Fruit fly (Drosophila melanogaster): ENCODE measurements around the gene stx.

Gene stx

dm6 chrX:10741754-10742577 lies 2.8 kb downstream of the stx start (continued):
- TF ChIP-seq pros (GFP tag; optimal IDR thresholded peaks at IDR 0.05) = peak; percentile 18
- TF ChIP-seq Trl (optimal IDR thresholded peaks at IDR 0.05) = peak; percentile 10 to 51
- TF ChIP-seq Trl (GFP tag; optimal IDR thresholded peaks at IDR 0.05) = no peak
- TF ChIP-seq Adf1 (GFP tag; IDR thresholded peaks at IDR 0.05) = no peak
- no peak for TF ChIP-seq fd64A (GFP tag; optimal IDR thresholded peaks at IDR 0.05)
- TF ChIP-seq slou (GFP tag; optimal IDR thresholded peaks at IDR 0.05) = no peak
- TF ChIP-seq Myb (GFP tag; optimal IDR thresholded peaks at IDR 0.05) = no peak
- no peak for TF ChIP-seq CG12104 (GFP tag; optimal IDR thresholded peaks at IDR 0.05)
- TF ChIP-seq CTCF (GFP tag; optimal IDR thresholded peaks at IDR 0.05) = no peak
- no peak for TF ChIP-seq schlank (tag; optimal IDR thresholded peaks at IDR 0.05)
- no peak for TF ChIP-seq unc-4 (GFP tag; IDR thresholded peaks at IDR 0.05; ENCODE audit: partially characterized antibody)
- TF ChIP-seq stwl (tag; optimal IDR thresholded peaks at IDR 0.05) = no peak
- TF ChIP-seq B-H1 (GFP tag; IDR thresholded peaks at IDR 0.05) = no peak
- peak; percentile 46; the same call in 1 of the 2 replicates for TF ChIP-seq Drgx (GFP tag; IDR thresholded peaks at IDR 0.05)
- no peak for TF ChIP-seq Ptx1 (GFP tag; IDR thresholded peaks at IDR 0.05)
- TF ChIP-seq CG14441 (GFP tag; IDR thresholded peaks at IDR 0.05) = no peak
- no peak for TF ChIP-seq BEAF-32 (GFP tag; optimal IDR thresholded peaks at IDR 0.05)
- no peak for TF ChIP-seq CG16863 (GFP tag; optimal IDR thresholded peaks at IDR 0.05)
- TF ChIP-seq cg (GFP tag; optimal IDR thresholded peaks at IDR 0.05) = peak; percentile 37
- peak; percentile 2 for TF ChIP-seq psq (GFP tag; optimal IDR thresholded peaks at IDR 0.05)

dm6 chrX:10740953-10741500 lies 3.7 kb downstream of the stx start:
- TF ChIP-seq CG7271 (tag; optimal IDR thresholded peaks at IDR 0.05) (no peak), CG11504 (tag; optimal IDR thresholded peaks at IDR 0.05) (peak; percentile 19), CG6254 (GFP tag; optimal IDR thresholded peaks at IDR 0.05) (peak; percentile 2), Sox102F (GFP tag; optimal IDR thresholded peaks at IDR 0.05) (no peak), lola (GFP tag; optimal IDR thresholded peaks at IDR 0.05) (peak in 1 of 3 experiments; percentile 5), gem (tag; optimal IDR thresholded peaks at IDR 0.05) (peak; percentile 22), CG17361 (GFP tag; IDR thresholded peaks at IDR 0.05) (peak; percentile 73), grn (GFP tag; optimal IDR thresholded peaks at IDR 0.05) (no peak), CG15514 (GFP tag; optimal IDR thresholded peaks at IDR 0.05) (no peak), sr (GFP tag; IDR thresholded peaks at IDR 0.05) (no peak), dmrt99B (tag; optimal IDR thresholded peaks at IDR 0.05) (peak; percentile 65), Eip74EF (GFP tag; optimal IDR thresholded peaks at IDR 0.05) (peak in 1 of 2 experiments; percentile 30), CG18262 (tag; optimal IDR thresholded peaks at IDR 0.05) (peak; percentile 76), Rx (GFP tag; IDR thresholded peaks at IDR 0.05) (no peak), eve (GFP tag; optimal IDR thresholded peaks at IDR 0.05) (no peak), CG2712 (tag; optimal IDR thresholded peaks at IDR 0.05) (peak; percentile 74), bcd (GFP tag; optimal IDR thresholded peaks at IDR 0.05) (no peak), CG12299 (tag; optimal IDR thresholded peaks at IDR 0.05) (no peak), pros (GFP tag; optimal IDR thresholded peaks at IDR 0.05) (peak; percentile 70), bsh (GFP tag; optimal IDR thresholded peaks at IDR 0.05) (peak in 1 of 2 experiments; percentile 22), CG31441 (GFP tag; IDR thresholded peaks at IDR 0.05) (peak; percentile 48), NC2α (GFP tag; optimal IDR thresholded peaks at IDR 0.05) (no peak), Asciz (GFP tag; optimal IDR thresholded peaks at IDR 0.05) (no peak), MESR4 (GFP tag; optimal IDR thresholded peaks at IDR 0.05) (no peak), Hmx (GFP tag; optimal IDR thresholded peaks at IDR 0.05) (no peak), Bgb (GFP tag; IDR thresholded peaks at IDR 0.05; ENCODE audit: partially characterized antibody) (no peak), Med (GFP tag) (peak; percentile 15), Dp (GFP tag; optimal IDR thresholded peaks at IDR 0.05) (no peak), pnt (GFP tag; optimal IDR thresholded peaks at IDR 0.05) (peak; percentile 14), CG7357 (GFP tag; IDR thresholded peaks at IDR 0.05) (0 out of 3 replicates have a peak, but pooled peaks have one; percentile 44)

All from whole organism, embryonic.